Worm (Caenorhabditis elegans): ENCODE measurements around the gene ugt-15.

ugt-15 gene

ce11 chrV:12796908-12797490 is 30.3 kb upstream of the ugt-15 start:
- TF ChIP-seq klf-2 (GFP tag; conservative IDR thresholded peaks at IDR 0.05), result no peak
- no peak for TF ChIP-seq ztf-23 (GFP tag; IDR thresholded peaks at IDR 0.05)
- TF ChIP-seq cog-1 (tag; optimal IDR thresholded peaks at IDR 0.05), result no peak
- no peak for TF ChIP-seq flt-1 (GFP tag; IDR thresholded peaks at IDR 0.05)
- no peak for TF ChIP-seq T22C8.4 (GFP tag; IDR thresholded peaks at IDR 0.05)
- no peak for TF ChIP-seq tab-1 (GFP tag; IDR thresholded peaks at IDR 0.05)
- no peak for TF ChIP-seq ref-1 (GFP tag; conservative IDR thresholded peaks at IDR 0.05)
- no peak for TF ChIP-seq ztf-29 (GFP tag; IDR thresholded peaks at IDR 0.05)
- no peak for TF ChIP-seq med-1 (GFP tag; optimal IDR thresholded peaks at IDR 0.05; ENCODE audit: insufficient read depth)

DNA sequence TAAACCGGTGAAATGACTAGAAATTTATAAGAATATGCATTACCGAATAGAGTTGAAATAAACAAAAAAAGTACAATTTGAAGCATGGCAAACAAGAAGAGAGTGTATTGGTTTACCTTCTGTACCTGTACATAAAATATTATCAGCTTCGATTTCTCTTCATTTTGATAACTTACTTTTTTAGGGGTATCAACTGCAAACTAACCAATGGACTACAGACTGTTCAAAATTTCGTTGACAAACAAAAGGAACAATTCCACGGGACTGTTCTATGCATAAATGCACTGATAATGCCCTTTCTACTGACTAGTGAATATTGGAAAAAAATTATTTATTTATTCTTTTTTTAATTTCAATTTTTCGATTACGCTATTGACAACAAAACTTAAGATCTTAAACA is 29.3 kb upstream of the ugt-15 start, which contains the start of gene ugt-6:
Gene ugt-6 (minus strand): TSS at position 233 of the 400 bp plus-strand sequence.
- TF ChIP-seq T22C8.4 (GFP tag; IDR thresholded peaks at IDR 0.05) (no peak), ztf-29 (GFP tag; IDR thresholded peaks at IDR 0.05) (no peak), klf-2 (GFP tag; conservative IDR thresholded peaks at IDR 0.05) (no peak)

DNA sequence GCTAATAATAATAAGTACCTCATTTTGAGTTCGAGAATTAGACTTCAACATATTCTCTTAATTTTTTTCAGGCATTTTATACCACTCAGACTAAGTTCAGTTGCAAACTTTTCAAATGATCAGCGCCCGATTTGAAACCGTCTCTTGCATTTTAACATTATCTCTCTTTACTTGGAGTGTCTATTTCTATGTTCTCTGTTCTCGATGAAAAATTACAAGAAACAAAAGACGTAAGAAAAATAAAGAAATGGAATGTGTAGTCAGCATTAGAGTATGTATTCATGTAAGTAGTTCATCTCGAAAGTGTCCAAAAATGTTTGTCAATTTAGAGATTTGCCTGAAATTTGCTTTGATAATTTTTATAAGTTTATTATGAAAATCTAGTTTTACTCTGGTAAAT is 27.1 kb upstream of the ugt-15 start, which contains the start of gene ugt-3:
Gene ugt-3 (minus strand): TSS at position 101 of the 400 bp plus-strand sequence.
- no peak for TF ChIP-seq klf-2 (GFP tag; conservative IDR thresholded peaks at IDR 0.05)
- no peak for TF ChIP-seq cog-1 (tag; optimal IDR thresholded peaks at IDR 0.05)
- TF ChIP-seq T22C8.4 (GFP tag; IDR thresholded peaks at IDR 0.05), result no peak
- TF ChIP-seq ref-1 (GFP tag; conservative IDR thresholded peaks at IDR 0.05), result no peak
- no peak for TF ChIP-seq ztf-23 (GFP tag; IDR thresholded peaks at IDR 0.05)
- no peak for TF ChIP-seq flt-1 (GFP tag; IDR thresholded peaks at IDR 0.05)
- TF ChIP-seq med-1 (GFP tag; optimal IDR thresholded peaks at IDR 0.05; ENCODE audit: insufficient read depth), result no peak
- no peak for TF ChIP-seq tab-1 (GFP tag; IDR thresholded peaks at IDR 0.05)

ce11 chrV:12803274-12803673 is 24.0 kb upstream of the ugt-15 start, which contains the start of gene srbc-45:
TSS of gene srbc-45 (plus strand) at chrV:12803574.
- TF ChIP-seq med-1 (GFP tag; optimal IDR thresholded peaks at IDR 0.05; ENCODE audit: insufficient read depth), result no peak
- no peak for TF ChIP-seq ztf-23 (GFP tag; IDR thresholded peaks at IDR 0.05)

ce11 chrV:12806190-12806589 is 21.1 kb upstream of the ugt-15 start, which contains the start of gene ZC443.7:
TSS of gene ZC443.7 (plus strand) at chrV:12806490.
- TF ChIP-seq cog-1 (tag; optimal IDR thresholded peaks at IDR 0.05) (no peak), T22C8.4 (GFP tag; IDR thresholded peaks at IDR 0.05) (no peak), flt-1 (GFP tag; IDR thresholded peaks at IDR 0.05) (no peak)

DNA sequence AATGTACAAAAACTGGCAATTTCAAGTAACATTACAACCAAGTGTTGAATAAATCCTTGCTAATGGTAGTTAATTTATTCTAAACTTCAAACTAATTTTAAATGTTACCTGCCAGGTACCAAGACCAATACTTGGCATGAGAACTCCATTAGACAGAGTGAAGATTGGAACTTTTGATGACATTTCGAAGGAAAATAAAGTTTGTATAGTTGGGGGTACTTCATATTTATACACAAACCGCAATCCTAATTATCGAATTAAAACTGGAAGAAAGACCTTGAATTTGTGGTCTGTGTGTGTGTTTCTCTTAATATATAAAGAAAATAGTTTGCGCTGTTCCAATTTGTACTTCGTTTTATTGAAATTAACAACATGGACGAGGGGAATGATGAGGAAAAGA is 17.4 kb upstream of the ugt-15 start, which contains the start of gene ZC443.1:
Gene ZC443.1 (minus strand): TSS at position 205 of the 400 bp plus-strand sequence.
- no peak for TF ChIP-seq tab-1 (GFP tag; IDR thresholded peaks at IDR 0.05)
- TF ChIP-seq ztf-29 (GFP tag; IDR thresholded peaks at IDR 0.05), result no peak
- no peak for TF ChIP-seq ztf-23 (GFP tag; IDR thresholded peaks at IDR 0.05)
- TF ChIP-seq ref-1 (GFP tag; conservative IDR thresholded peaks at IDR 0.05), result no peak
- no peak for TF ChIP-seq klf-2 (GFP tag; conservative IDR thresholded peaks at IDR 0.05)
- no peak for TF ChIP-seq T22C8.4 (GFP tag; IDR thresholded peaks at IDR 0.05)
- no peak for TF ChIP-seq flt-1 (GFP tag; IDR thresholded peaks at IDR 0.05)
- TF ChIP-seq cog-1 (tag; optimal IDR thresholded peaks at IDR 0.05), result no peak
- no peak for TF ChIP-seq med-1 (GFP tag; optimal IDR thresholded peaks at IDR 0.05; ENCODE audit: insufficient read depth)

- TF ChIP-seq flt-1 (GFP tag; IDR thresholded peaks at IDR 0.05) (no peak), ztf-23 (GFP tag; IDR thresholded peaks at IDR 0.05) (no peak), ref-1 (GFP tag; conservative IDR thresholded peaks at IDR 0.05) (no peak), klf-2 (GFP tag; conservative IDR thresholded peaks at IDR 0.05) (no peak), cog-1 (tag; optimal IDR thresholded peaks at IDR 0.05) (no peak), tab-1 (GFP tag; IDR thresholded peaks at IDR 0.05) (no peak), ztf-29 (GFP tag; IDR thresholded peaks at IDR 0.05) (no peak), med-1 (GFP tag; optimal IDR thresholded peaks at IDR 0.05; ENCODE audit: insufficient read depth) (no peak), T22C8.4 (GFP tag; IDR thresholded peaks at IDR 0.05) (no peak)
Observed at ce11 chrV:12811126-12811525, 16.2 kb upstream of the ugt-15 start, which contains the start of gene ZC443.2. TSS of gene ZC443.2 (minus strand) at chrV:12811192.

DNA sequence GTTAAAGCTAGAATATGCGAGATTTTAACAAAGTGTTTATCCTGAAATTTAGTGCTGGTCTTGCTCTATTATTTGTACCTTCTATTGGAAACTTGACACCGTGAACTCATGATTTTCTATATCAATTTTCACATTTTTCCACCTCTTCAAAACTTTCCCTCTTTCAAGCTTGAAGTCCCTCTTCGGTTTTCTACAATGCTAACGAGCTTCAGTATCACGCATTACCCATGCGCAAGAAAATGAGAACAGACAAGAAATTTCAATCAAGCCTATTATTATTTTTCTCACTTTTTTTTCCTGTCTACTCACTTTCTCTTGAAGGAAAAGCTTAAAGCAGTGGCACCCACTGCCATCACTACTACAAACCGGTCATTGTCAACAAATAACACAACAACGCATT is 15.5 kb upstream of the ugt-15 start:
- no peak for TF ChIP-seq ztf-29 (GFP tag; IDR thresholded peaks at IDR 0.05)
- TF ChIP-seq ref-1 (GFP tag; conservative IDR thresholded peaks at IDR 0.05), result no peak
- TF ChIP-seq T22C8.4 (GFP tag; IDR thresholded peaks at IDR 0.05), result no peak
- TF ChIP-seq ztf-23 (GFP tag; IDR thresholded peaks at IDR 0.05), result no peak
- no peak for TF ChIP-seq klf-2 (GFP tag; conservative IDR thresholded peaks at IDR 0.05)
- no peak for TF ChIP-seq cog-1 (tag; optimal IDR thresholded peaks at IDR 0.05)
- TF ChIP-seq flt-1 (GFP tag; IDR thresholded peaks at IDR 0.05), result no peak
- TF ChIP-seq med-1 (GFP tag; optimal IDR thresholded peaks at IDR 0.05; ENCODE audit: insufficient read depth), result no peak
- TF ChIP-seq tab-1 (GFP tag; IDR thresholded peaks at IDR 0.05), result no peak

ce11 chrV:12814022-12814421 is 13.3 kb upstream of the ugt-15 start, which contains the start of gene ZC443.3:
TSS of gene ZC443.3 (minus strand) at chrV:12814122.
- TF ChIP-seq flt-1 (GFP tag; IDR thresholded peaks at IDR 0.05) (no peak), klf-2 (GFP tag; conservative IDR thresholded peaks at IDR 0.05) (no peak), med-1 (GFP tag; optimal IDR thresholded peaks at IDR 0.05; ENCODE audit: insufficient read depth) (no peak), ref-1 (GFP tag; conservative IDR thresholded peaks at IDR 0.05) (no peak), tab-1 (GFP tag; IDR thresholded peaks at IDR 0.05) (no peak), ztf-29 (GFP tag; IDR thresholded peaks at IDR 0.05) (no peak), T22C8.4 (GFP tag; IDR thresholded peaks at IDR 0.05) (no peak), ztf-23 (GFP tag; IDR thresholded peaks at IDR 0.05) (no peak), cog-1 (tag; optimal IDR thresholded peaks at IDR 0.05) (no peak)

- TF ChIP-seq flt-1 (GFP tag; IDR thresholded peaks at IDR 0.05) (0 out of 2 replicates have a peak, but pooled peaks have one; percentile 45), ref-1 (GFP tag; conservative IDR thresholded peaks at IDR 0.05) (no peak), klf-2 (GFP tag; conservative IDR thresholded peaks at IDR 0.05) (no peak), ztf-23 (GFP tag; IDR thresholded peaks at IDR 0.05) (0 out of 2 replicates have a peak, but pooled peaks have one; percentile 54), med-1 (GFP tag; optimal IDR thresholded peaks at IDR 0.05; ENCODE audit: insufficient read depth) (no peak), tab-1 (GFP tag; IDR thresholded peaks at IDR 0.05) (0 out of 2 replicates have a peak, but pooled peaks have one; percentile 39), ztf-29 (GFP tag; IDR thresholded peaks at IDR 0.05) (peak; percentile 64; the same call in 1 of the 2 replicates), cog-1 (tag; optimal IDR thresholded peaks at IDR 0.05) (peak; percentile 71)
Observed at ce11 chrV:12814481-12814882, 12.8 kb upstream of the ugt-15 start.

Measured in whole organism, midembryonic.